Fruit fly (Drosophila melanogaster): ENCODE results near the gene Frl.

DNA sequence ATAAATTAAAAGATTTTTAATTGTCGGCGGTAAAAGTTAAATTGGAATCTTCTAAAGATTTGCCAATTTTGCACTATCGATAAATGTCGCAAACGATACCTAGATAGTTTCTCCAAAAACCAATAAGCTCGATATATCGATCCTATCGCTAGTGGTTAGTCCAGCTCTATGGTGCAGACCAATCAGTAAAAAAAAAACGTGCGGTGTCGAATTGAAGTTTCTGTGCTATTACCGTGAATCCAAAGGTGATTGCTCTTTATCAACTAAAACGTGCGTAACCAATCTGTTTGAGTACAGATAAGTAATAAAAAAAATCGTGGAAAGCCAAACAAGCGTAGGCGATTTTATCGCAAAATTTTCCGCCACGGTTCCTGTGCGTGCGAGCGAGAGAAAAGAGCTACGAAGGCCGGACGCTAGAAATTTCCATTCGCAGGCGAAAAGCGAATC, 16.1 kb upstream of the Frl start, which contains the start of gene Hsp110:
- TF ChIP-seq Neu2 (GFP tag; optimal IDR thresholded peaks at IDR 0.05; ENCODE audit: borderline replicate concordance) (no peak), CG12744 (GFP tag; optimal IDR thresholded peaks at IDR 0.05) (no peak), CG11560 (tag; IDR thresholded peaks at IDR 0.05) (no peak), grn (GFP tag; optimal IDR thresholded peaks at IDR 0.05) (peak; percentile 80), lov (optimal IDR thresholded peaks at IDR 0.05) (no peak), lov (GFP tag; IDR thresholded peaks at IDR 0.05) (no peak), emc (GFP tag; optimal IDR thresholded peaks at IDR 0.05) (no peak), bab2 (GFP tag; optimal IDR thresholded peaks at IDR 0.05) (no peak), kni (GFP tag; optimal IDR thresholded peaks at IDR 0.05) (no peak), so (GFP tag; IDR thresholded peaks at IDR 0.05) (no peak), CG9437 (GFP tag; optimal IDR thresholded peaks at IDR 0.05) (no peak), twi (tag; optimal IDR thresholded peaks at IDR 0.05) (no peak), disco-r (GFP tag; optimal IDR thresholded peaks at IDR 0.05) (no peak), abd-A (tag; optimal IDR thresholded peaks at IDR 0.05) (no peak)
